Worm (Caenorhabditis elegans): ENCODE results near the gene glt-3.

DNA sequence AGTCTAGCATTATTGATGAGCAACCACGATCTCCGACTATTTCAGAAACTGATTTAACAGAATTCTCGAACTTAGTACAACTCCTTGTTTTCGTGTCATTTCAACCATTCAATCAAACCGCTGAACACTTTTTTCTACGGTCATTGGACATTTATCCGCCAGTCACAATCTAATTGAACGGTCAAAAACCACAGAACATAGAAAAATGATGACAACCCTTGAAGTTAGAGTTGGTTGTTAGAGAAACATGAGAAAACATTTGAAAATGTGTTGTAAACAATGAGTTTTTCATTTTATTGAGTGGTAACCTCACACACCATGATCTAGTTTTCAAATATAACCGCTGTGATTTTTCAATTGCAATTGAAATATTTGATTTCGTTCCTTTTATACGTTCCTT, 14.4 kb downstream of the glt-3 start:
- TF ChIP-seq R02D3.7 (tag; optimal IDR thresholded peaks at IDR 0.05) (no peak), aly-2 (tag; optimal IDR thresholded peaks at IDR 0.05) (no peak), elt-1 (tag; optimal IDR thresholded peaks at IDR 0.05) (no peak), nhr-11 (tag; optimal IDR thresholded peaks at IDR 0.05) (no peak), ZK546.5 (tag; optimal IDR thresholded peaks at IDR 0.05) (no peak), ceh-16 (tag; optimal IDR thresholded peaks at IDR 0.05) (no peak), ztf-11 (tag; optimal IDR thresholded peaks at IDR 0.05) (no peak), snpc-4 (tag; optimal IDR thresholded peaks at IDR 0.05) (no peak), elt-3 (tag; optimal IDR thresholded peaks at IDR 0.05) (no peak), skn-1 (tag; optimal IDR thresholded peaks at IDR 0.05) (peak; percentile 78), lin-39 (tag; optimal IDR thresholded peaks at IDR 0.05) (no peak), lin-11 (tag; optimal IDR thresholded peaks at IDR 0.05) (no peak), unc-62 (GFP tag; optimal IDR thresholded peaks at IDR 0.05) (no peak), ama-1 (optimal IDR thresholded peaks at IDR 0.05) (no peak)
